Worm (Caenorhabditis elegans) whole organism, L3 larva: Measurements from ENCODE around the gene R10H10.3.

ENCODE experiments used
- elt-3 ChIP-seq, 3 experiments: fragments of 150-350 bp in 1 of 3; sonication (generic microtip) in 2 of 3; optimal IDR thresholded peaks; 2 replicates in 2 of 3; 4 replicates in 1 of 3; lab custom pipeline; 2014 to 2017; ENCODE audit warnings: missing biosample characterization in 3 of 3, missing genetic modification characterization in 3 of 3
- lin-15B ChIP-seq: fragments of 150-350 bp; optimal IDR thresholded peaks from 2 replicates; lab custom pipeline; 2014; ENCODE audit warnings: missing biosample characterization, missing genetic modification characterization
- nhr-28 ChIP-seq: fragments of 150-350 bp; optimal IDR thresholded peaks from 2 replicates; lab custom pipeline; 2014; ENCODE audit warnings: missing biosample characterization, missing genetic modification characterization
- nhr-67 ChIP-seq: fragments of 150-350 bp; optimal IDR thresholded peaks from 2 replicates; lab custom pipeline; 2014; ENCODE audit warnings: missing biosample characterization, missing genetic modification characterization
- pha-4 ChIP-seq: fragments of 150-350 bp; optimal IDR thresholded peaks from 2 replicates; lab custom pipeline; 2014; ENCODE audit warnings: missing biosample characterization, missing genetic modification reagents, missing genetic modification characterization
- ztf-11 ChIP-seq: fragments of 150-350 bp; optimal IDR thresholded peaks from 2 replicates; lab custom pipeline; 2014; ENCODE audit warnings: missing biosample characterization, missing genetic modification characterization
- ztf-4 ChIP-seq: fragments of 150-350 bp; optimal IDR thresholded peaks from 2 replicates; lab custom pipeline; 2014; ENCODE audit warnings: missing biosample characterization, missing genetic modification characterization

- TF ChIP-seq ztf-4 (tag; lab: Kevin White, UChicago) (no peak), nhr-67 (tag; lab: Kevin White, UChicago) (no peak), pha-4 (no peak), nhr-28 (tag; lab: Kevin White, UChicago) (no peak), ztf-11 (tag; lab: Kevin White, UChicago) (no peak), elt-3 (tag; optimal IDR thresholded peaks at IDR 0.05; lab: Kevin White, UChicago) (no peak), lin-15B (tag; lab: Kevin White, UChicago) (no peak)
These were observed 20.0 kb upstream of the R10H10.3 start, which contains the start of gene iars-1 for ce11 chrIV:10368326-10368725.
